Fruit fly (Drosophila melanogaster) whole organism, wandering third instar larva: Measurements from ENCODE around the gene Rab3-GAP.

Experiments
- CG32264 ChIP-seq: fragments of 200-800 bp; sonication (Bioruptor generic); optimal IDR thresholded peaks from 2 replicates; lab custom pipeline; 2016; ENCODE audit warnings: missing biosample characterization, missing genetic modification characterization
- GATAd ChIP-seq: sonication (Bioruptor generic); optimal IDR thresholded peaks from 2 replicates; lab custom pipeline; 2016; ENCODE audit warnings: missing biosample characterization, missing genetic modification characterization
- Hnf4 ChIP-seq: fragments of 200-800 bp; sonication (Bioruptor generic); optimal IDR thresholded peaks from 2 replicates; lab custom pipeline; 2016; ENCODE audit warnings: missing biosample characterization, mild to moderate bottlenecking, missing genetic modification characterization
- Mio ChIP-seq: sonication (Bioruptor generic); optimal IDR thresholded peaks from 2 replicates; lab custom pipeline; 2016; ENCODE audit warnings: missing biosample characterization, missing genetic modification characterization
- Myc ChIP-seq: fragments of >200 bp; optimal IDR thresholded peaks from 2 replicates; lab custom pipeline; 2017
- OdsH ChIP-seq: fragments of 200-800 bp; sonication (Bioruptor generic); optimal IDR thresholded peaks from 2 replicates; lab custom pipeline; 2016; ENCODE audit warnings: missing biosample characterization, mild to moderate bottlenecking, missing genetic modification characterization
- Rel ChIP-seq, 2 experiments: fragments of 200-800 bp; sonication (Bioruptor generic) in 1 of 2; optimal IDR thresholded peaks; 2 replicates in 1 of 2; 3 replicates in 1 of 2; lab custom pipeline; 2016 to 2019; ENCODE audit warnings: mild to moderate bottlenecking in 2 of 2, missing biosample characterization in 2 of 2, missing genetic modification characterization in 2 of 2, moderate library complexity in 1 of 2
- Vsx2 ChIP-seq: fragments of 200-300, 225-300 bp; sonication (Bioruptor generic); optimal IDR thresholded peaks from 2 replicates; lab custom pipeline; 2018; ENCODE audit warnings: missing biosample characterization, missing genetic modification characterization; ENCODE audit not compliant: partially characterized antibody
- br ChIP-seq: fragments of 200-800 bp; sonication (Bioruptor generic); optimal IDR thresholded peaks from 2 replicates; lab custom pipeline; 2016; ENCODE audit warnings: missing biosample characterization, missing genetic modification characterization
- ey ChIP-seq: fragments of 200-800 bp; sonication (Bioruptor generic); optimal IDR thresholded peaks from 2 replicates; lab custom pipeline; 2016; ENCODE audit warnings: missing biosample characterization, missing genetic modification characterization
- h ChIP-seq: fragments of 200-800 bp; sonication (Bioruptor generic); optimal IDR thresholded peaks from 3 replicates; lab custom pipeline; 2016; ENCODE audit warnings: missing biosample characterization, mild to moderate bottlenecking, missing genetic modification characterization
- pan ChIP-seq: fragments of >200 bp; optimal IDR thresholded peaks from 2 replicates; lab custom pipeline; 2017
- sage ChIP-seq: fragments of 200-800 bp; sonication (Bioruptor generic); optimal IDR thresholded peaks from 2 replicates; lab custom pipeline; 2016; ENCODE audit warnings: missing biosample characterization, mild to moderate bottlenecking, missing genetic modification characterization
- usp ChIP-seq: fragments of >200 bp; optimal IDR thresholded peaks from 2 replicates; lab custom pipeline; 2017; ENCODE audit warnings: missing biosample characterization, missing genetic modification characterization

DNA sequence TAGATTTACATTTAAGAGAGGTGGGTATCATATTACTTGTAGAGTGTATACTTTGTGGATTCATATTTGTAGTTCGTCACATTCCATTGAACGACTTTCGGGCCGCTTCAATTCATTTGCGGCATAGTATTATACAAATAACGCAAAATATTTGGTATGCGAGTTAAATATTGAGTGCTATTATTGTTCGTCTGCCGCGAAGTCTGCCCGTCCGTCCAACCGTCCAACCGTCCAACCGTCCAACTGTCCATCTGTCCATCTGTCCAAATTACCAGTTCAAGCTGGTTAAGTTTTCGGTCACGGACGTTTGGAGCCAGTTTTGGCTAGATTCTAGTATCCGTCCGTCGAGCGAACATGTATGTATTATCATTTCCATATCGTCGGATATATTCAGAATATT lies 38.9 kb downstream of the Rab3-GAP start:
- TF ChIP-seq GATAd (GFP tag; lab: Kevin White, UChicago) (no peak), br (GFP tag; lab: Kevin White, UChicago) (no peak), CG32264 (GFP tag; lab: Kevin White, UChicago) (no peak), h (GFP tag; lab: Kevin White, UChicago) (no peak), ey (GFP tag; lab: Kevin White, UChicago) (no peak), Mio (GFP tag; lab: Kevin White, UChicago) (no peak), Myc (lab: Kevin White, UChicago) (no peak), pan (lab: Kevin White, UChicago) (no peak), Vsx2 (no peak), usp (GFP tag; lab: Kevin White, UChicago) (no peak), OdsH (no peak), sage (GFP tag; lab: Kevin White, UChicago) (no peak), Rel (GFP tag; optimal IDR thresholded peaks at IDR 0.05; lab: Kevin White, UChicago) (no peak), Rel (tag; optimal IDR thresholded peaks at IDR 0.05; lab: Kevin White, UChicago) (no peak), Hnf4 (no peak)
